Fruit fly (Drosophila melanogaster) whole organism: ENCODE measurements around the gene pix.

Experiments
- Dll ChIP-seq: fragments of >200 bp; optimal IDR thresholded peaks from 2 replicates; lab custom pipeline; 2017
- pan ChIP-seq: fragments of >200 bp; optimal IDR thresholded peaks from 2 replicates; lab custom pipeline; 2017
- psq ChIP-seq: fragments of >200 bp; optimal IDR thresholded peaks from 2 replicates; lab custom pipeline; 2017

DNA sequence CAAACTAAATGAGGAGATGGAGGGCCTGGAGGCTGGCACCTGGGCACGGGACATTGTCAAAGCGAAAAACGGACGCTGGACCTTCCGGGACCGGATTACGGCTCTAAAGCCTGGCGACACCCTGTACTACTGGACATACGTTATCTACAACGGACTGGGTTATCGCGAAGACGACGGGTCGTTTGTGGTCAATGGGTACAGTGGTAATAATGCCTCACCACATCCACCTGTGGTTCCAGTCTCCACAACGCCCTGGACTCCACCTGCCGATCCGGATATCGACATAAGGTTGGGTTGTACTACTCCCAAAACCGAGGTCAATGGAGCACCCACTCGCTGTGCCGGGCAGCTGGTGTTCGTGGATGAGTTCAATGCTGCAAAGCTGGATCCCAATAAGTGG lies 19.4 kb downstream of the pix start:
- TF ChIP-seq pan (lab: Kevin White, UChicago) (no peak), psq (no peak), Dll (peak; percentile 38)
